Worm (Caenorhabditis elegans): ENCODE measurements around the gene txt-18.
A peak's percentile ranks its signal among the peaks of the same experiment; 100 is the strongest.

The txt-18 gene

ce11 chrII:6391195-6391594, 47.3 kb downstream of the txt-18 start, which contains the start of gene F58F12.3:
Gene F58F12.3 (minus strand): TSS chrII:6391295.
- TF ChIP-seq blmp-1 (tag; optimal IDR thresholded peaks at IDR 0.05) (no peak), M03D4.4 (tag; optimal IDR thresholded peaks at IDR 0.05) (no peak), mep-1 (tag; optimal IDR thresholded peaks at IDR 0.05) (no peak), bed-3 (GFP tag; optimal IDR thresholded peaks at IDR 0.05) (no peak), lin-32 (GFP tag; optimal IDR thresholded peaks at IDR 0.05) (no peak), unc-62 (GFP tag; optimal IDR thresholded peaks at IDR 0.05) (no peak), elt-1 (tag; optimal IDR thresholded peaks at IDR 0.05; ENCODE audit: borderline replicate concordance, insufficient read depth) (no peak), mls-2 (tag; optimal IDR thresholded peaks at IDR 0.05) (no peak), mab-5 (tag; optimal IDR thresholded peaks at IDR 0.05) (no peak), sptf-1 (tag; optimal IDR thresholded peaks at IDR 0.05) (no peak), nhr-237 (tag; optimal IDR thresholded peaks at IDR 0.05) (no peak), ceh-83 (GFP tag; optimal IDR thresholded peaks at IDR 0.05) (no peak), ceh-43 (GFP tag; optimal IDR thresholded peaks at IDR 0.05) (no peak)

- TF ChIP-seq ham-2 (GFP tag; optimal IDR thresholded peaks at IDR 0.05) (no peak), M03D4.4 (tag; optimal IDR thresholded peaks at IDR 0.05) (no peak), ceh-43 (GFP tag; optimal IDR thresholded peaks at IDR 0.05) (no peak), snpc-4 (tag; optimal IDR thresholded peaks at IDR 0.05) (no peak), mep-1 (tag; optimal IDR thresholded peaks at IDR 0.05) (no peak), pha-4 (tag; optimal IDR thresholded peaks at IDR 0.05) (no peak), bed-3 (GFP tag; optimal IDR thresholded peaks at IDR 0.05) (no peak), lin-13 (tag; optimal IDR thresholded peaks at IDR 0.05) (no peak), flh-1 (GFP tag; optimal IDR thresholded peaks at IDR 0.05) (no peak), ces-1 (GFP tag; optimal IDR thresholded peaks at IDR 0.05) (no peak), unc-39 (tag; optimal IDR thresholded peaks at IDR 0.05) (no peak), hlh-1 (tag; optimal IDR thresholded peaks at IDR 0.05) (peak; percentile 81), blmp-1 (tag; optimal IDR thresholded peaks at IDR 0.05) (no peak), drap-1 (GFP tag; optimal IDR thresholded peaks at IDR 0.05) (no peak), ceh-83 (GFP tag; optimal IDR thresholded peaks at IDR 0.05) (no peak), sem-2 (GFP tag; optimal IDR thresholded peaks at IDR 0.05) (no peak), nhr-237 (tag; optimal IDR thresholded peaks at IDR 0.05) (no peak), nhr-2 (tag; optimal IDR thresholded peaks at IDR 0.05) (peak; percentile 16), nhr-28 (tag; optimal IDR thresholded peaks at IDR 0.05) (no peak), unc-62 (GFP tag; optimal IDR thresholded peaks at IDR 0.05) (peak; percentile 56), mab-5 (tag; optimal IDR thresholded peaks at IDR 0.05) (no peak), elt-1 (tag; optimal IDR thresholded peaks at IDR 0.05; ENCODE audit: borderline replicate concordance, insufficient read depth) (no peak), elt-3 (tag; optimal IDR thresholded peaks at IDR 0.05) (no peak)
These were observed 50.2 kb downstream of the txt-18 start for ce11 chrII:6394037-6394436.
